Worm (Caenorhabditis elegans) whole organism, L2 larva: ENCODE results near the gene exc-5.

ENCODE experiments used
- C34F6.9 ChIP-seq: fragments of 150-350 bp; optimal IDR thresholded peaks from 2 replicates; lab custom pipeline; 2014; ENCODE audit warnings: missing biosample characterization, missing genetic modification characterization
- F13H6.1 ChIP-seq: sonication (generic microtip); optimal IDR thresholded peaks from 2 replicates; lab custom pipeline; 2016; ENCODE audit warnings: missing genetic modification characterization, missing compliant biosample characterization
- R02D3.7 ChIP-seq: fragments of 150-350 bp; optimal IDR thresholded peaks from 2 replicates; lab custom pipeline; 2014; ENCODE audit warnings: missing biosample characterization, missing genetic modification characterization
- Y55F3AM.14 ChIP-seq: fragments of 200-800 bp; sonication (Bioruptor generic); optimal IDR thresholded peaks from 2 replicates; lab custom pipeline; 2018; ENCODE audit warnings: mild to moderate bottlenecking, missing genetic modification characterization, missing compliant biosample characterization
- ZK546.5 ChIP-seq: sonication (generic microtip); optimal IDR thresholded peaks from 2 replicates; lab custom pipeline; 2017; ENCODE audit warnings: missing biosample characterization, missing genetic modification characterization
- ama-1 ChIP-seq: fragments of 150-350 bp; optimal IDR thresholded peaks from 2 replicates; lab custom pipeline; 2018; ENCODE audit warnings: inconsistent platforms
- blmp-1 ChIP-seq: sonication (generic microtip); optimal IDR thresholded peaks from 2 replicates; lab custom pipeline; 2017; ENCODE audit warnings: missing genetic modification characterization, mild to moderate bottlenecking, missing compliant biosample characterization, antibody characterized with exemption, moderate library complexity; ENCODE audit not compliant: insufficient read depth
- ceh-16 ChIP-seq: fragments of 150-350 bp; optimal IDR thresholded peaks from 2 replicates; lab custom pipeline; 2014; ENCODE audit warnings: missing biosample characterization, missing genetic modification characterization
- crh-2 ChIP-seq: sonication (generic microtip); optimal IDR thresholded peaks from 2 replicates; lab custom pipeline; 2017; ENCODE audit warnings: missing biosample characterization, missing genetic modification characterization
- egl-27 ChIP-seq: sonication (generic microtip); optimal IDR thresholded peaks from 3 replicates; lab custom pipeline; 2017; ENCODE audit warnings: missing biosample characterization, missing genetic modification reagents, missing genetic modification characterization
- elt-1 ChIP-seq: fragments of 150-350 bp; optimal IDR thresholded peaks from 2 replicates; lab custom pipeline; 2014; ENCODE audit warnings: missing biosample characterization, missing genetic modification characterization
- fos-1 ChIP-seq: fragments of 150-350 bp; optimal IDR thresholded peaks from 2 replicates; lab custom pipeline; 2014; ENCODE audit warnings: missing biosample characterization, missing genetic modification characterization
- gmeb-1 ChIP-seq: fragments of 150-350 bp; optimal IDR thresholded peaks from 2 replicates; lab custom pipeline; 2014; ENCODE audit warnings: missing biosample characterization, missing genetic modification characterization
- lin-13 ChIP-seq: fragments of 150-350 bp; optimal IDR thresholded peaks from 2 replicates; lab custom pipeline; 2014; ENCODE audit warnings: missing biosample characterization, missing genetic modification reagents, missing genetic modification characterization
- lsy-2 ChIP-seq, 2 experiments: fragments of 150-350 bp in 1 of 2; sonication (generic microtip) in 1 of 2; optimal IDR thresholded peaks; 2 replicates each; lab custom pipeline; 2014 to 2017; ENCODE audit warnings: missing biosample characterization in 2 of 2, missing genetic modification characterization in 2 of 2
- mdl-1 ChIP-seq, 2 experiments: fragments of 150-350 bp in 1 of 2; sonication (generic microtip) in 1 of 2; optimal IDR thresholded peaks; 2 replicates each; lab custom pipeline; 2017; ENCODE audit warnings: missing biosample characterization in 2 of 2, missing genetic modification characterization in 2 of 2
- nhr-10 ChIP-seq: sonication (generic microtip); optimal IDR thresholded peaks from 2 replicates; lab custom pipeline; 2017; ENCODE audit warnings: missing biosample characterization, missing genetic modification characterization
- nhr-129 ChIP-seq: fragments of 150-350 bp; optimal IDR thresholded peaks from 2 replicates; lab custom pipeline; 2014; ENCODE audit warnings: missing biosample characterization, missing genetic modification characterization
- nhr-21 ChIP-seq: fragments of 150-350 bp; optimal IDR thresholded peaks from 2 replicates; lab custom pipeline; 2014; ENCODE audit warnings: missing biosample characterization, missing genetic modification characterization
- nhr-23 ChIP-seq: fragments of 150-350 bp; optimal IDR thresholded peaks from 2 replicates; lab custom pipeline; 2014; ENCODE audit warnings: missing biosample characterization, missing genetic modification reagents, missing genetic modification characterization
- nhr-237 ChIP-seq: fragments of 150-350 bp; optimal IDR thresholded peaks from 2 replicates; lab custom pipeline; 2014; ENCODE audit warnings: missing biosample characterization, missing genetic modification characterization
- nhr-25 ChIP-seq: fragments of 150-350 bp; sonication (generic microtip); optimal IDR thresholded peaks from 3 replicates; lab custom pipeline; 2014; ENCODE audit warnings: missing biosample characterization, missing genetic modification characterization
- nhr-77 ChIP-seq: fragments of 150-350 bp; optimal IDR thresholded peaks from 2 replicates; lab custom pipeline; 2014; ENCODE audit warnings: missing biosample characterization, missing genetic modification characterization
- peb-1 ChIP-seq: fragments of 150-350 bp; optimal IDR thresholded peaks from 2 replicates; lab custom pipeline; 2014; ENCODE audit warnings: missing biosample characterization, missing genetic modification characterization
- sem-4 ChIP-seq: fragments of 150-350 bp; optimal IDR thresholded peaks from 2 replicates; lab custom pipeline; 2014; ENCODE audit warnings: missing biosample characterization, missing genetic modification reagents, missing genetic modification characterization
- sma-3 ChIP-seq: sonication (generic microtip); optimal IDR thresholded peaks from 2 replicates; lab custom pipeline; 2016; ENCODE audit warnings: missing genetic modification reagents, missing genetic modification characterization, missing compliant biosample characterization
- sma-9 ChIP-seq, 2 experiments: fragments of 150-350 bp in 1 of 2; sonication (generic microtip) in 1 of 2; optimal IDR thresholded peaks; 2 replicates each; lab custom pipeline; 2014 to 2016; ENCODE audit warnings: missing genetic modification characterization in 2 of 2, mild to moderate bottlenecking in 1 of 2, missing biosample characterization in 1 of 2, missing compliant biosample characterization in 1 of 2, missing genetic modification reagents in 1 of 2, moderate library complexity in 1 of 2
- snpc-4 ChIP-seq: fragments of 150-350 bp; optimal IDR thresholded peaks from 2 replicates; lab custom pipeline; 2014; ENCODE audit warnings: missing biosample characterization, missing genetic modification characterization
- unc-39 ChIP-seq: fragments of 150-350 bp; optimal IDR thresholded peaks from 2 replicates; lab custom pipeline; 2014; ENCODE audit warnings: missing biosample characterization, missing genetic modification characterization
- zag-1 ChIP-seq: fragments of 150-350 bp; optimal IDR thresholded peaks from 2 replicates; lab custom pipeline; 2014; ENCODE audit warnings: missing biosample characterization, missing genetic modification characterization
- ztf-11 ChIP-seq: sonication (generic microtip); optimal IDR thresholded peaks from 2 replicates; lab custom pipeline; 2017; ENCODE audit warnings: missing biosample characterization, missing genetic modification characterization
- ztf-4 ChIP-seq: fragments of 150-350 bp; optimal IDR thresholded peaks from 2 replicates; lab custom pipeline; 2014; ENCODE audit warnings: missing biosample characterization, missing genetic modification characterization

The exc-5 gene

ce11 chrIV:8824145-8824833, 10.8 kb upstream of the exc-5 start, which contains the start of the genes col-117 and col-3:
TSS of gene col-117 (minus strand) at chrIV:8824195.
TSS of gene col-3 (plus strand) at chrIV:8824783.
- TF ChIP-seq ztf-11 (no peak), unc-39 (tag; lab: Kevin White, UChicago) (no peak), sem-4 (tag; lab: Kevin White, UChicago) (peak; percentile 39), gmeb-1 (tag; lab: Kevin White, UChicago) (peak; percentile 13), crh-2 (tag; lab: Kevin White, UChicago) (peak; percentile 13), sma-9 (GFP tag; optimal IDR thresholded peaks at IDR 0.05; lab: Kevin White, UChicago) (peak; percentile 49), sma-9 (tag; optimal IDR thresholded peaks at IDR 0.05; lab: Kevin White, UChicago) (no peak), egl-27 (peak; percentile 56), nhr-129 (tag; lab: Kevin White, UChicago) (peak; percentile 2), blmp-1 (peak; percentile 11), ceh-16 (tag; lab: Kevin White, UChicago) (peak; percentile 11), R02D3.7 (no peak), fos-1 (tag; lab: Kevin White, UChicago) (peak; percentile 4), C34F6.9 (tag; lab: Kevin White, UChicago) (peak; percentile 12), sma-3 (GFP tag; lab: Kevin White, UChicago) (peak; percentile 54), nhr-25 (tag; lab: Kevin White, UChicago) (peak; percentile 78), lsy-2 (tag; optimal IDR thresholded peaks at IDR 0.05; lab: Kevin White, UChicago) (peak in 1 of 2 experiments; percentile 3)

ce11 chrIV:8822598-8822997, 9.1 kb upstream of the exc-5 start:
- TF ChIP-seq nhr-21 (tag; lab: Kevin White, UChicago) (peak; percentile 25), sma-3 (GFP tag; lab: Kevin White, UChicago) (peak; percentile 41), nhr-25 (tag; lab: Kevin White, UChicago) (peak; percentile 41), snpc-4 (tag; lab: Kevin White, UChicago) (no peak), fos-1 (tag; lab: Kevin White, UChicago) (peak; percentile 8), lin-13 (peak; percentile 13), egl-27 (no peak), crh-2 (tag; lab: Kevin White, UChicago) (peak; percentile 24)

ce11 chrIV:8821147-8821546, 7.7 kb upstream of the exc-5 start, which contains the start of gene T28C6.5:
TSS of gene T28C6.5 (plus strand) at chrIV:8821447.
- TF ChIP-seq nhr-25 (tag; lab: Kevin White, UChicago) = no peak
- no peak for TF ChIP-seq snpc-4 (tag; lab: Kevin White, UChicago)
- no peak for TF ChIP-seq nhr-23 (tag; lab: Kevin White, UChicago)
- TF ChIP-seq elt-1 (tag; lab: Kevin White, UChicago) = no peak
- TF ChIP-seq sem-4 (tag; lab: Kevin White, UChicago) = no peak

DNA sequence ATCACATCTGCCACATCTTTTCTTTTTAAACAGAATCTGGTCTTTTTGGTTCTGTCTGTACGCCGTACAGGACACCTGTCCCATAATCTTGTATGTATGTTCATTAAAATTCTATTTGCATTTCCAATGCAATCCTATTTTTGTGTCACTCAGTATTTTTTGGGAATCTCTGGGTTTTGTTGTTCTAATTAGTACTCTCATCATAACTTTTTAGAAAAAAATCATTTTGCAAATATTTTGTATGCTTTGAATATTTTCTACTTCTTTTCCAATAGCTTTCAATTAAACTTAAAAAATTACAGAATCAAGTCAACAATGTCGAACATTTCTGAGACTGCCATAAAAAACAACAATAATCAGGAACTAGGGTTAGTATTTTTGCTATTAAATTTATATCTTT, 6.6 kb upstream of the exc-5 start, which contains the start of gene T28C6.3:
Gene T28C6.3 (plus strand): TSS at position 301 of the 400 bp plus-strand sequence.
- no peak for TF ChIP-seq nhr-237 (tag; lab: Kevin White, UChicago)
- no peak for TF ChIP-seq zag-1 (tag; lab: Kevin White, UChicago)
- TF ChIP-seq sma-9 (GFP tag; optimal IDR thresholded peaks at IDR 0.05; lab: Kevin White, UChicago) = no peak
- TF ChIP-seq sma-9 (tag; optimal IDR thresholded peaks at IDR 0.05; lab: Kevin White, UChicago) = no peak
- no peak for TF ChIP-seq fos-1 (tag; lab: Kevin White, UChicago)

- peak; percentile 12 for TF ChIP-seq nhr-25 (tag; lab: Kevin White, UChicago)
- TF ChIP-seq lin-13 = no peak
- TF ChIP-seq nhr-10 (tag; lab: Kevin White, UChicago) = no peak
- TF ChIP-seq, all 48 proteins: peak for 1
Measured at ce11 chrIV:8819471-8819870, 6.0 kb upstream of the exc-5 start.

DNA sequence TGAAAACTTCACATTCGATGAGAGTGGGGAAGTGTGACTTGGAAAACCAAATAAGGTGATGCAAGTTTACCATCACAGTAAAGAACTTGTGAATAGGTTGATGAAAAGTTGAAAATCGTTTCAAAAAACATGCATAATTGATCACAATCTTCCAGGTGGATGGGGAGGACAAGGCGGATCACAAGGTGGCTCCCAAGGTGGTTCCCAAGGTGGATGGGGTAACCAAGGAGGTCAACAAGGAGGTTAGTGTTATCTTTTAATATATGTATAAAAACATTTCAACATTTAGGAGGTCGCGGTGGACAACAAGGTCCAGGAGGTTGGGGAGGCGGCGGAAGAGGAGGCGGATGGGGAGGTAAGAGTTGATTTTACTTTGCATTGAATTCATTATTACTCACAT, 4.2 kb upstream of the exc-5 start, which contains the start of gene T28C6.10:
Gene T28C6.10 (plus strand): TSS at position 301 of the 400 bp plus-strand sequence.
- TF ChIP-seq nhr-77 (tag; lab: Kevin White, UChicago) = no peak
- TF ChIP-seq zag-1 (tag; lab: Kevin White, UChicago) = no peak

ce11 chrIV:8816617-8817016, 3.1 kb upstream of the exc-5 start:
- TF ChIP-seq ama-1 (no peak), fos-1 (tag; lab: Kevin White, UChicago) (no peak), lsy-2 (tag; optimal IDR thresholded peaks at IDR 0.05; lab: Kevin White, UChicago) (no peak), peb-1 (tag; lab: Kevin White, UChicago) (no peak), mdl-1 (tag; optimal IDR thresholded peaks at IDR 0.05; lab: Kevin White, UChicago) (no peak), F13H6.1 (tag; lab: Kevin White, UChicago) (no peak), ZK546.5 (tag; lab: Kevin White, UChicago) (no peak), egl-27 (no peak), ztf-4 (tag; lab: Kevin White, UChicago) (no peak), Y55F3AM.14 (GFP tag; lab: Kevin White, UChicago) (no peak), unc-39 (tag; lab: Kevin White, UChicago) (no peak), nhr-25 (tag; lab: Kevin White, UChicago) (no peak)
